Worm (Caenorhabditis elegans): ENCODE data around the gene nhr-164.
"Not testable (repeated sequence)": the region's sequence is repeated elsewhere in the genome, so short reads cannot be mapped to it uniquely, and the experiment has no call there.

The nhr-164 gene

ce11 chrV:15221330-15221729, 14.2 kb downstream of the nhr-164 start, which contains the start of gene irld-25:
Gene irld-25 (plus strand): TSS chrV:15221630.
- TF ChIP-seq pat-9 (tag; optimal IDR thresholded peaks at IDR 0.05) (no peak), hlh-13 (GFP tag; optimal IDR thresholded peaks at IDR 0.05) (no peak), K02D7.2 (tag; optimal IDR thresholded peaks at IDR 0.05) (no peak), C38D4.7 (GFP tag; optimal IDR thresholded peaks at IDR 0.05) (no peak), ceh-45 (GFP tag; IDR thresholded peaks at IDR 0.05) (no peak), fkh-10 (GFP tag; optimal IDR thresholded peaks at IDR 0.05) (no peak), sox-4 (tag; optimal IDR thresholded peaks at IDR 0.05) (no peak), pros-1 (tag; optimal IDR thresholded peaks at IDR 0.05) (no peak), ceh-14 (tag; optimal IDR thresholded peaks at IDR 0.05) (no peak), hlh-30 (tag; optimal IDR thresholded peaks at IDR 0.05; ENCODE audit: insufficient read depth) (no peak), sox-2 (GFP tag; IDR thresholded peaks at IDR 0.05) (no peak), lin-11 (tag; optimal IDR thresholded peaks at IDR 0.05) (no peak), che-1 (tag; optimal IDR thresholded peaks at IDR 0.05) (no peak), hlh-6 (tag; optimal IDR thresholded peaks at IDR 0.05) (no peak), nhr-11 (tag; optimal IDR thresholded peaks at IDR 0.05) (no peak), ceh-9 (tag; optimal IDR thresholded peaks at IDR 0.05) (no peak), pag-3 (tag; optimal IDR thresholded peaks at IDR 0.05; ENCODE audit: borderline replicate concordance) (no peak), syd-9 (tag; optimal IDR thresholded peaks at IDR 0.05) (no peak), eyg-1 (tag; optimal IDR thresholded peaks at IDR 0.05) (no peak)

ce11 chrV:15216705-15217104, 18.9 kb downstream of the nhr-164 start, which contains the start of gene sri-25:
Gene sri-25 (plus strand): TSS chrV:15217005.
- TF ChIP-seq ceh-18 (tag; optimal IDR thresholded peaks at IDR 0.05) (no peak), hlh-8 (tag; optimal IDR thresholded peaks at IDR 0.05) (no peak), ttx-3 (tag; optimal IDR thresholded peaks at IDR 0.05) (no peak), zip-5 (tag; optimal IDR thresholded peaks at IDR 0.05) (no peak), dmd-4 (tag; optimal IDR thresholded peaks at IDR 0.05; ENCODE audit: borderline replicate concordance) (no peak)

ce11 chrV:15215175-15215574, 20.4 kb downstream of the nhr-164 start, which contains the start of gene sri-26:
Gene sri-26 (plus strand): TSS chrV:15215475.
- TF ChIP-seq che-1 (tag; optimal IDR thresholded peaks at IDR 0.05); C08G9.2 (tag; optimal IDR thresholded peaks at IDR 0.05); T23F11.4 (GFP tag; optimal IDR thresholded peaks at IDR 0.05): not testable (repeated sequence)

ce11 chrV:15211869-15212268, 23.7 kb downstream of the nhr-164 start, which contains the start of gene sri-24:
Gene sri-24 (plus strand): TSS chrV:15212169.
- TF ChIP-seq eyg-1 (tag; optimal IDR thresholded peaks at IDR 0.05); dmd-4 (tag; optimal IDR thresholded peaks at IDR 0.05; ENCODE audit: borderline replicate concordance); nhr-11 (tag; optimal IDR thresholded peaks at IDR 0.05): not testable (repeated sequence)

ce11 chrV:15207681-15208080, 27.9 kb downstream of the nhr-164 start, which contains the start of gene C41G6.12:
Gene C41G6.12 (minus strand): TSS chrV:15207781.
- TF ChIP-seq ceh-48 (tag; optimal IDR thresholded peaks at IDR 0.05); sox-4 (tag; optimal IDR thresholded peaks at IDR 0.05); ceh-19 (GFP tag; optimal IDR thresholded peaks at IDR 0.05): not testable (repeated sequence)

ce11 chrV:15199768-15200167, 35.8 kb downstream of the nhr-164 start, which contains the start of gene Y75B12B.10:
Gene Y75B12B.10 (plus strand): TSS chrV:15200068.
- TF ChIP-seq pros-1 (tag; optimal IDR thresholded peaks at IDR 0.05) (no peak), unc-42 (tag; optimal IDR thresholded peaks at IDR 0.05) (no peak), sox-2 (GFP tag; IDR thresholded peaks at IDR 0.05) (no peak), unc-55 (GFP tag; optimal IDR thresholded peaks at IDR 0.05) (no peak), dmd-4 (tag; optimal IDR thresholded peaks at IDR 0.05; ENCODE audit: borderline replicate concordance) (no peak), ceh-19 (GFP tag; optimal IDR thresholded peaks at IDR 0.05) (no peak), ceh-22 (tag; optimal IDR thresholded peaks at IDR 0.05) (no peak), sox-4 (tag; optimal IDR thresholded peaks at IDR 0.05) (no peak), nhr-11 (tag; optimal IDR thresholded peaks at IDR 0.05) (no peak), K09A11.1 (tag; optimal IDR thresholded peaks at IDR 0.05; ENCODE audit: insufficient read depth) (no peak), elt-2 (tag; optimal IDR thresholded peaks at IDR 0.05) (no peak), lim-6 (tag; optimal IDR thresholded peaks at IDR 0.05) (no peak), pax-1 (tag; optimal IDR thresholded peaks at IDR 0.05) (no peak), ttx-3 (tag; optimal IDR thresholded peaks at IDR 0.05) (no peak), ceh-2 (tag; optimal IDR thresholded peaks at IDR 0.05) (no peak), ceh-9 (tag; optimal IDR thresholded peaks at IDR 0.05) (no peak), fax-1 (tag; optimal IDR thresholded peaks at IDR 0.05) (no peak)

All from whole organism, late embryonic.